Fruit fly (Drosophila melanogaster) whole organism, pupa: ENCODE results near the gene ph-d.

Source experiments
- CG10348 ChIP-seq: fragments of 200-800 bp; sonication (Bioruptor generic); IDR thresholded peaks from 2 replicates; pipeline ENCODE4 v1.3.6; 2022; ENCODE audit warnings: missing biosample characterization, missing genetic modification characterization
- CG12605 ChIP-seq: fragments of 200-800 bp; sonication (Bioruptor generic); IDR thresholded peaks from 2 replicates; pipeline ENCODE4 v1.3.6; 2022; ENCODE audit warnings: missing biosample characterization, missing genetic modification characterization
- CG13204 ChIP-seq: fragments of 200-800 bp; sonication (Bioruptor generic); optimal IDR thresholded peaks from 2 replicates; lab custom pipeline; 2018; ENCODE audit warnings: missing biosample characterization, mild to moderate bottlenecking, missing genetic modification characterization, moderate library complexity
- CG14655 ChIP-seq: fragments of 200-800 bp; sonication (Bioruptor generic); optimal IDR thresholded peaks from 3 replicates; lab custom pipeline; 2017; ENCODE audit warnings: mild to moderate bottlenecking, missing biosample characterization, missing genetic modification reagents, missing genetic modification characterization
- CG15710 ChIP-seq: fragments of 200-800 bp; sonication (Bioruptor generic); optimal IDR thresholded peaks from 2 replicates; lab custom pipeline; 2018; ENCODE audit warnings: missing biosample characterization, mild to moderate bottlenecking, missing genetic modification characterization, moderate library complexity
- CG17806 ChIP-seq: fragments of 200-800 bp; sonication (Bioruptor generic); optimal IDR thresholded peaks from 2 replicates; lab custom pipeline; 2018; ENCODE audit warnings: missing biosample characterization, mild to moderate bottlenecking, missing genetic modification characterization, moderate library complexity
- CG32121 ChIP-seq: fragments of 200-800 bp; sonication (Bioruptor generic); IDR thresholded peaks from 2 replicates; pipeline ENCODE4 v1.3.6; 2022; ENCODE audit warnings: missing biosample characterization, missing genetic modification characterization
- CG34367 ChIP-seq: fragments of 200-800 bp; sonication (Bioruptor generic); optimal IDR thresholded peaks from 2 replicates; lab custom pipeline; 2018; ENCODE audit warnings: missing biosample characterization, mild to moderate bottlenecking, missing genetic modification characterization
- CG4496 ChIP-seq: fragments of 200-800 bp; sonication (Bioruptor generic); IDR thresholded peaks from 3 replicates; pipeline ENCODE4 v1.3.6; 2022; ENCODE audit warnings: missing biosample characterization, missing genetic modification characterization
- CG8159 ChIP-seq: fragments of 200-800 bp; sonication (Bioruptor generic); optimal IDR thresholded peaks from 3 replicates; lab custom pipeline; 2018; ENCODE audit warnings: missing biosample characterization, mild to moderate bottlenecking, missing genetic modification characterization, moderate library complexity
- CG8301 ChIP-seq: fragments of 200-800 bp; sonication (Bioruptor generic); optimal IDR thresholded peaks from 2 replicates; lab custom pipeline; 2018; ENCODE audit warnings: missing biosample characterization, mild to moderate bottlenecking, missing genetic modification characterization
- CG9948 ChIP-seq: fragments of 200-800 bp; sonication (Bioruptor generic); optimal IDR thresholded peaks from 2 replicates; lab custom pipeline; 2018; ENCODE audit warnings: missing biosample characterization, mild to moderate bottlenecking, missing genetic modification characterization, moderate library complexity
- D1 ChIP-seq: fragments of 200-800 bp; sonication (Bioruptor generic); optimal IDR thresholded peaks from 2 replicates; lab custom pipeline; 2018; ENCODE audit warnings: missing biosample characterization, mild to moderate bottlenecking, missing genetic modification characterization, moderate library complexity
- EcR ChIP-seq: fragments of 200-800 bp; sonication (Bioruptor generic); optimal IDR thresholded peaks from 3 replicates; lab custom pipeline; 2019; ENCODE audit warnings: missing biosample characterization, missing genetic modification characterization, mild to moderate bottlenecking, moderate library complexity, missing genetic modification reagents
- Ets98B ChIP-seq: fragments of 200-800 bp; sonication (Bioruptor generic); IDR thresholded peaks from 2 replicates; pipeline ENCODE4 v1.3.6; 2022; ENCODE audit warnings: missing biosample characterization, missing genetic modification characterization
- Pif1A ChIP-seq: fragments of 200-800 bp; sonication (Bioruptor generic); optimal IDR thresholded peaks from 3 replicates; lab custom pipeline; 2016; ENCODE audit warnings: missing biosample characterization, missing genetic modification characterization
- Pif1B ChIP-seq: fragments of 200-800 bp; sonication (Bioruptor generic); optimal IDR thresholded peaks from 3 replicates; lab custom pipeline; 2016; ENCODE audit warnings: missing biosample characterization, missing genetic modification characterization
- Snoo ChIP-seq: fragments of 200-800 bp; sonication (Bioruptor generic); optimal IDR thresholded peaks from 3 replicates; lab custom pipeline; 2017; ENCODE audit warnings: missing biosample characterization, mild to moderate bottlenecking, missing genetic modification characterization, inconsistent platforms
- fd96Ca ChIP-seq: fragments of 200-800 bp; sonication (Bioruptor generic); IDR thresholded peaks from 3 replicates; pipeline ENCODE4 v1.3.6; 2022; ENCODE audit warnings: missing biosample characterization, missing genetic modification characterization
- gl ChIP-seq: fragments of 200-800 bp; sonication (Bioruptor generic); optimal IDR thresholded peaks from 2 replicates; lab custom pipeline; 2018; ENCODE audit warnings: missing biosample characterization, mild to moderate bottlenecking, missing genetic modification characterization
- rn ChIP-seq: fragments of 200-800 bp; sonication (Bioruptor generic); IDR thresholded peaks from 2 replicates; pipeline ENCODE4 v1.3.6; 2022; ENCODE audit warnings: missing biosample characterization, missing genetic modification characterization

ph-d gene

DNA sequence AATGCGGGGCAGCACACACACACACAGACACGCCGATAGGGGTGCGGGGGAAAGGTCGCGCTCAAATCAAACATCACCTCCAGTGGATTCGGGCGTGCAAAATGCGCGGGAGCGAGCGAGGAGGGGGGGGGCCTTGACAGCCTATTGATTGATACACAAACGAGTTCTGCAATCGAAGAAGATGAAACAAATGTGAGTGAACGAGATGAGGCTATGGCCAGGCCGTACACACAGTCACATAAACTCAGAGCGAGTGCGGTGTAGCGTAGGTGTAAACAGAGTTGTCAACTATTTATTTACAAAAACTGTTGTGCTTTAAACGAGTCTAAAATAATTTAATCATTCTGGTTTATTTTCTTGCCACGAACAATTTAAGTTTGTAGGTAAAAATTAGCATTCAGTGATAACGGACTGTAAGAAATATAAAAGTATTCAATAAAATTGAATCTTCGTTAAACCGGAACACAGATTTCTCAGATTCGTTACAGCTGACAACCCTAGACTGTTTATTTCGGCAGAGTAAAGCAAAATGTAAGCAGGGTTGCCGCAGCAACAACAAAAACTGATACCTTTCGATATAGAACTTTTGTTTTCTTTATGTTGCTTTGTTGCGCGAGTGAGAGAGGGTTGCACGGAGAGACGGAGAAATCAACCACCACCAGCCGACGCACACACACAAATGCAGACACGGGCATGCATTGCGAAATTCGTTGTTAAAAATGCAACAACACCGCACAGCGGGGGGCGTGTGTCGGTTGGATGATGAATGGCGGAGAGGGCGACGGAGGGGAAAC is 12.1 kb upstream of the ph-d start:
- TF ChIP-seq fd96Ca (peak; percentile 46; the same call in 1 of the 3 replicates), CG9948 (tag; lab: Kevin White, UChicago) (peak; percentile 84), EcR (GFP tag; lab: Kevin White, UChicago) (peak; percentile 17), Snoo (tag; lab: Kevin White, UChicago) (peak; percentile 91), D1 (tag; lab: Kevin White, UChicago) (peak; percentile 73), CG8159 (peak; percentile 92), CG17806 (tag; lab: Kevin White, UChicago) (peak; percentile 89), CG4496 (GFP tag; lab: Robert Waterston, UW) (peak; percentile 83), CG12605 (GFP tag; lab: Robert Waterston, UW) (no peak; the same call in none of the 2 replicates), Pif1A (GFP tag; lab: Kevin White, UChicago) (peak; percentile 84), CG32121 (GFP tag; lab: Robert Waterston, UW) (peak; percentile 78), Pif1B (GFP tag; lab: Kevin White, UChicago) (peak; percentile 79), gl (tag; lab: Kevin White, UChicago) (peak; percentile 76), CG34367 (tag; lab: Kevin White, UChicago) (peak; percentile 83), rn (GFP tag; lab: Robert Waterston, UW) (no peak), CG14655 (GFP tag; lab: Kevin White, UChicago) (peak; percentile 80), Ets98B (GFP tag; lab: Robert Waterston, UW) (peak; percentile 63), CG15710 (tag; lab: Kevin White, UChicago) (peak; percentile 88), CG8301 (peak; percentile 85), CG13204 (GFP tag; lab: Kevin White, UChicago) (peak; percentile 10), CG10348 (no peak)

DNA sequence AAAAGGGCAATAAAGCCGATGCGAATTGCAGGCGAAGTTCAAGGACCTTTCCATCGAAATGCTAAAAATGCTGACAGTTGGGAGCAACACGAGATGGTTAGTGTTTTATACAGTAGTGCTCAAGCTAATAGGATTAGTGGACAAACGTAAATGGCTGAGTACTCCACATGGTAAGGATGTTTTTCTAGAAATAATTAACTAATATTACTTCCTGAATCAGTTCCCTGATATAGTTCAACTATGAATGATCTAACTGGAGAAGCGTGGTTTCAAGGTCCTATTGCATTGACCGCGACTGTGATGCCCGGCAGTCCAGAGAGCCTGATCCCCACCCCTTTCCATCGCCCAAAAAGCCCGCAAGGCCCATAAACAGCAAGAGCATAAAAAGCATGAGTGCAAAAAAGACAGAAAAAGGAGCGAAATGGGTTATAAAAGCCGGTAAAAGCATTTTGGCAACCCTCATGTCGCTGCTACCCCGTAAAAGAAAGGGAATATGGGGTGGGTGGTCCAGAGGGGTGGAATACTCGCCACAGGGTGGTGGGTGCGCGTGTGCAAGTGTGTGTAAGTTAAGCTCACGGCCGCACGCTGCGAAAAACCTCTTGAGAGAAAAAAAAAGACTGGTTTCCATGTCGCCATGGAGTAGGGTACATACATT is 11.3 kb upstream of the ph-d start:
- peak; percentile 3 for TF ChIP-seq CG13204 (GFP tag; lab: Kevin White, UChicago)
- no peak for TF ChIP-seq CG32121 (GFP tag; lab: Robert Waterston, UW)
- peak; percentile 15 for TF ChIP-seq D1 (tag; lab: Kevin White, UChicago)
- TF ChIP-seq CG8159 = peak; percentile 87
- peak; percentile 74 for TF ChIP-seq CG12605 (GFP tag; lab: Robert Waterston, UW)
- 0 out of 2 replicates have a peak, but pooled peaks have one; percentile 23 for TF ChIP-seq rn (GFP tag; lab: Robert Waterston, UW)
- TF ChIP-seq CG10348 = no peak
- peak; percentile 68 for TF ChIP-seq gl (tag; lab: Kevin White, UChicago)
- peak; percentile 67 for TF ChIP-seq CG8301
- peak; percentile 85 for TF ChIP-seq CG15710 (tag; lab: Kevin White, UChicago)
- peak; percentile 88 for TF ChIP-seq Snoo (tag; lab: Kevin White, UChicago)
- TF ChIP-seq CG9948 (tag; lab: Kevin White, UChicago) = peak; percentile 81
- peak; percentile 53 for TF ChIP-seq Ets98B (GFP tag; lab: Robert Waterston, UW)
- peak; percentile 80 for TF ChIP-seq CG14655 (GFP tag; lab: Kevin White, UChicago)
- TF ChIP-seq EcR (GFP tag; lab: Kevin White, UChicago) = peak; percentile 26
- peak; percentile 85 for TF ChIP-seq CG4496 (GFP tag; lab: Robert Waterston, UW)
- TF ChIP-seq fd96Ca = peak; percentile 79
- TF ChIP-seq CG17806 (tag; lab: Kevin White, UChicago) = peak; percentile 82
- TF ChIP-seq Pif1B (GFP tag; lab: Kevin White, UChicago) = peak; percentile 74
- peak; percentile 83 for TF ChIP-seq CG34367 (tag; lab: Kevin White, UChicago)
- peak; percentile 71 for TF ChIP-seq Pif1A (GFP tag; lab: Kevin White, UChicago)

DNA sequence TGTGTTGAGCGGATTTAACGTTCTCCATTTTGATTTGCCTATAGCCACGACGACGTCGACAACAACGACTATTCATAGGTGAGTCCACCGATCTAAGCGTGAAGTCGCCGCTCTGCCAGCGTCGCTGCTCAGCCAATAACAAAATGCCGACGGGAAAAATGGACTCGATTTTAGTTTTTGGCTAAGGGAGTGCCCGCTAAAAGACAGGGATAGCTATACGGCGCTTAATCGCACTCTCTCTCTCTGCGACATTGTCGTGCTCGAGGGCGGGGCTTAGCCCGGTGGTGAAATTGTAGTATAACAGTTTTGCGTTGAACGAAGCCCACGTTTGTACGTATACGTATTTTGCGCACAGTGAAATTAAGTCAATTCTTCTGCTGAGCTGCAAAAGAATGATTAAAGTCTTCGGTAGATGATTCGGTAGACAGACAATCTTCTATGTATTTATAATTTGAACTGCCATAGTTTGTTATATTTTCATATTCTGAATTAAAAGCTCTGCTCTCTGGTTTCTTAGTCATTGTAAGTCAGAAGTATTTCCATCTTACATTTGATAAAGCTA is 2.5 kb upstream of the ph-d start:
- TF ChIP-seq rn (GFP tag; lab: Robert Waterston, UW) (no peak), CG4496 (GFP tag; lab: Robert Waterston, UW) (peak; percentile 60; the same call in 1 of the 3 replicates), CG12605 (GFP tag; lab: Robert Waterston, UW) (0 out of 2 replicates have a peak, but pooled peaks have one; percentile 20), Ets98B (GFP tag; lab: Robert Waterston, UW) (peak; percentile 19; the same call in 1 of the 2 replicates), CG34367 (tag; lab: Kevin White, UChicago) (no peak)

DNA sequence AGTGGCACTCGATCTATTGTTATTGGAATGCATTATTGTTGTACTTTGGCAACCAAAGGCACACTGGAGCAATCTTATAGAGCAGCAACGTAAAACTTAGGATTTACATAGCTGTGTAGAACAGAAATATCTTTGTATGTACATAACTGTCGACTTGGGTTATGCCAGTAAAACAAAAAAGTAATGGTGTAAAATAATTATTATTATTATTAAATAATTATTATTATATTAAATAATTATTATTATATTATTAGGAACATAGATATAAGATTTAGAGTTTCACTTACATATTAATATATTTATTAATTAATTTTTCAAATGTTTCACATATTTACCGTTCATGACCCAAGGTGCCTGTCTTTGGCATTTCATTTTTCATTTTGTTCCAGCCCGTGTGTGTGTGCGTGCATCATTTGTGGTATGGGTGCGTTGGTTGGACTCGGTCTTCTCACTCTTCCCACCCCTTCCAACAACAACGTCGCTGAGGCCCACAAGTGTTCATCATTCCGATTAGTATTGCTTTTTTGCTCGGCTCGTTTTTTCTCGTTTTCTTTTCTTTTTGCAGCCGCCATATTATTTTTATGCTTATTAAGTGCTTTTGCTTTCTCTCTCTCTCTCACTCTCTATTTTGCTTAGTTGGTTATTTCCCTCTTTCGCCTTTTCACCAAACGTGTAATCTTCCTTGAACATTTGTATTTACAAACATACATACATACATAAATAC is 1.0 kb upstream of the ph-d start:
- TF ChIP-seq CG9948 (tag; lab: Kevin White, UChicago) = peak; percentile 96
- peak; percentile 12 for TF ChIP-seq EcR (GFP tag; lab: Kevin White, UChicago)
- TF ChIP-seq CG12605 (GFP tag; lab: Robert Waterston, UW) = peak; percentile 95
- TF ChIP-seq fd96Ca = peak; percentile 82
- TF ChIP-seq CG14655 (GFP tag; lab: Kevin White, UChicago) = peak; percentile 93
- TF ChIP-seq CG17806 (tag; lab: Kevin White, UChicago) = peak; percentile 86
- peak; percentile 75 for TF ChIP-seq CG10348
- TF ChIP-seq CG13204 (GFP tag; lab: Kevin White, UChicago) = peak; percentile 69
- peak; percentile 89 for TF ChIP-seq Snoo (tag; lab: Kevin White, UChicago)
- peak; percentile 90 for TF ChIP-seq rn (GFP tag; lab: Robert Waterston, UW)
- peak; percentile 58; the same call in 1 of the 2 replicates for TF ChIP-seq CG32121 (GFP tag; lab: Robert Waterston, UW)
- TF ChIP-seq D1 (tag; lab: Kevin White, UChicago) = peak; percentile 90
- peak; percentile 53 for TF ChIP-seq CG8301
- TF ChIP-seq Pif1A (GFP tag; lab: Kevin White, UChicago) = peak; percentile 82
- peak; percentile 82 for TF ChIP-seq CG34367 (tag; lab: Kevin White, UChicago)
- peak; percentile 94 for TF ChIP-seq CG4496 (GFP tag; lab: Robert Waterston, UW)
- TF ChIP-seq CG8159 = peak; percentile 97
- peak; percentile 95 for TF ChIP-seq gl (tag; lab: Kevin White, UChicago)
- peak; percentile 67 for TF ChIP-seq Pif1B (GFP tag; lab: Kevin White, UChicago)
- TF ChIP-seq Ets98B (GFP tag; lab: Robert Waterston, UW) = peak; percentile 84
- TF ChIP-seq CG15710 (tag; lab: Kevin White, UChicago) = peak; percentile 94
